Worm (Caenorhabditis elegans) whole organism, L2 larva: ENCODE results near the gene F44E2.9.

Experiments
- C34F6.9 ChIP-seq: fragments of 150-350 bp; optimal IDR thresholded peaks from 2 replicates; lab custom pipeline; 2014; ENCODE audit warnings: missing biosample characterization, missing genetic modification characterization
- F13H6.1 ChIP-seq: sonication (generic microtip); optimal IDR thresholded peaks from 2 replicates; lab custom pipeline; 2016; ENCODE audit warnings: missing genetic modification characterization, missing compliant biosample characterization
- R02D3.7 ChIP-seq: fragments of 150-350 bp; optimal IDR thresholded peaks from 2 replicates; lab custom pipeline; 2014; ENCODE audit warnings: missing biosample characterization, missing genetic modification characterization
- Y55F3AM.14 ChIP-seq: fragments of 200-800 bp; sonication (Bioruptor generic); optimal IDR thresholded peaks from 2 replicates; lab custom pipeline; 2018; ENCODE audit warnings: mild to moderate bottlenecking, missing genetic modification characterization, missing compliant biosample characterization
- ZK546.5 ChIP-seq: sonication (generic microtip); optimal IDR thresholded peaks from 2 replicates; lab custom pipeline; 2017; ENCODE audit warnings: missing biosample characterization, missing genetic modification characterization
- alr-1 ChIP-seq: fragments of 150-350 bp; optimal IDR thresholded peaks from 2 replicates; lab custom pipeline; 2014; ENCODE audit warnings: missing biosample characterization, missing genetic modification characterization
- aly-2 ChIP-seq: fragments of 150-350 bp; optimal IDR thresholded peaks from 2 replicates; lab custom pipeline; 2014; ENCODE audit warnings: missing biosample characterization, missing genetic modification characterization
- ama-1 ChIP-seq: fragments of 150-350 bp; optimal IDR thresholded peaks from 2 replicates; lab custom pipeline; 2018; ENCODE audit warnings: inconsistent platforms
- blmp-1 ChIP-seq: sonication (generic microtip); optimal IDR thresholded peaks from 2 replicates; lab custom pipeline; 2017; ENCODE audit warnings: missing genetic modification characterization, mild to moderate bottlenecking, missing compliant biosample characterization, antibody characterized with exemption, moderate library complexity; ENCODE audit not compliant: insufficient read depth
- ceh-16 ChIP-seq: fragments of 150-350 bp; optimal IDR thresholded peaks from 2 replicates; lab custom pipeline; 2014; ENCODE audit warnings: missing biosample characterization, missing genetic modification characterization
- ceh-82 ChIP-seq: fragments of 150-350 bp; optimal IDR thresholded peaks from 2 replicates; lab custom pipeline; 2014; ENCODE audit warnings: missing biosample characterization, missing genetic modification characterization
- crh-2 ChIP-seq: sonication (generic microtip); optimal IDR thresholded peaks from 2 replicates; lab custom pipeline; 2017; ENCODE audit warnings: missing biosample characterization, missing genetic modification characterization
- dmd-4 ChIP-seq: sonication (generic microtip); optimal IDR thresholded peaks from 2 replicates; lab custom pipeline; 2017; ENCODE audit warnings: missing biosample characterization, missing genetic modification characterization
- egl-27 ChIP-seq: sonication (generic microtip); optimal IDR thresholded peaks from 3 replicates; lab custom pipeline; 2017; ENCODE audit warnings: missing biosample characterization, missing genetic modification reagents, missing genetic modification characterization
- elt-1 ChIP-seq: fragments of 150-350 bp; optimal IDR thresholded peaks from 2 replicates; lab custom pipeline; 2014; ENCODE audit warnings: missing biosample characterization, missing genetic modification characterization
- elt-3 ChIP-seq: sonication (generic microtip); optimal IDR thresholded peaks from 2 replicates; lab custom pipeline; 2017; ENCODE audit warnings: missing biosample characterization, missing genetic modification characterization
- fos-1 ChIP-seq: fragments of 150-350 bp; optimal IDR thresholded peaks from 2 replicates; lab custom pipeline; 2014; ENCODE audit warnings: missing biosample characterization, missing genetic modification characterization
- gmeb-1 ChIP-seq: fragments of 150-350 bp; optimal IDR thresholded peaks from 2 replicates; lab custom pipeline; 2014; ENCODE audit warnings: missing biosample characterization, missing genetic modification characterization
- lin-11 ChIP-seq: fragments of 150-350 bp; sonication (generic microtip); optimal IDR thresholded peaks from 2 replicates; lab custom pipeline; 2014; ENCODE audit warnings: missing biosample characterization, missing genetic modification characterization, inconsistent platforms, mixed read lengths
- lin-13 ChIP-seq: fragments of 150-350 bp; optimal IDR thresholded peaks from 2 replicates; lab custom pipeline; 2014; ENCODE audit warnings: missing biosample characterization, missing genetic modification reagents, missing genetic modification characterization
- lin-39 ChIP-seq: fragments of 150-350 bp; optimal IDR thresholded peaks from 2 replicates; lab custom pipeline; 2014; ENCODE audit warnings: missing biosample characterization, missing genetic modification reagents, missing genetic modification characterization
- lsy-2 ChIP-seq, 2 experiments: fragments of 150-350 bp in 1 of 2; sonication (generic microtip) in 1 of 2; optimal IDR thresholded peaks; 2 replicates each; lab custom pipeline; 2014 to 2017; ENCODE audit warnings: missing biosample characterization in 2 of 2, missing genetic modification characterization in 2 of 2
- mab-5 ChIP-seq: fragments of 150-350 bp; optimal IDR thresholded peaks from 2 replicates; lab custom pipeline; 2014; ENCODE audit warnings: missing biosample characterization, missing genetic modification characterization
- mbf-1 ChIP-seq: sonication (generic microtip); optimal IDR thresholded peaks from 2 replicates; lab custom pipeline; 2017; ENCODE audit warnings: missing biosample characterization, missing genetic modification characterization
- mdl-1 ChIP-seq, 2 experiments: fragments of 150-350 bp in 1 of 2; sonication (generic microtip) in 1 of 2; optimal IDR thresholded peaks; 2 replicates each; lab custom pipeline; 2017; ENCODE audit warnings: missing biosample characterization in 2 of 2, missing genetic modification characterization in 2 of 2
- nhr-10 ChIP-seq: sonication (generic microtip); optimal IDR thresholded peaks from 2 replicates; lab custom pipeline; 2017; ENCODE audit warnings: missing biosample characterization, missing genetic modification characterization
- nhr-11 ChIP-seq: fragments of 150-350 bp; optimal IDR thresholded peaks from 2 replicates; lab custom pipeline; 2014; ENCODE audit warnings: missing biosample characterization, missing genetic modification characterization
- nhr-12 ChIP-seq: fragments of 150-350 bp; optimal IDR thresholded peaks from 2 replicates; lab custom pipeline; 2014; ENCODE audit warnings: missing biosample characterization, missing genetic modification characterization
- nhr-129 ChIP-seq: fragments of 150-350 bp; optimal IDR thresholded peaks from 2 replicates; lab custom pipeline; 2014; ENCODE audit warnings: missing biosample characterization, missing genetic modification characterization
- nhr-21 ChIP-seq: fragments of 150-350 bp; optimal IDR thresholded peaks from 2 replicates; lab custom pipeline; 2014; ENCODE audit warnings: missing biosample characterization, missing genetic modification characterization
- nhr-23 ChIP-seq: fragments of 150-350 bp; optimal IDR thresholded peaks from 2 replicates; lab custom pipeline; 2014; ENCODE audit warnings: missing biosample characterization, missing genetic modification reagents, missing genetic modification characterization
- nhr-237 ChIP-seq: fragments of 150-350 bp; optimal IDR thresholded peaks from 2 replicates; lab custom pipeline; 2014; ENCODE audit warnings: missing biosample characterization, missing genetic modification characterization
- nhr-25 ChIP-seq: fragments of 150-350 bp; sonication (generic microtip); optimal IDR thresholded peaks from 3 replicates; lab custom pipeline; 2014; ENCODE audit warnings: missing biosample characterization, missing genetic modification characterization
- nhr-6 ChIP-seq: fragments of 150-350 bp; optimal IDR thresholded peaks from 2 replicates; lab custom pipeline; 2014; ENCODE audit warnings: missing biosample characterization, missing genetic modification characterization
- nhr-77 ChIP-seq: fragments of 150-350 bp; optimal IDR thresholded peaks from 2 replicates; lab custom pipeline; 2014; ENCODE audit warnings: missing biosample characterization, missing genetic modification characterization
- peb-1 ChIP-seq: fragments of 150-350 bp; optimal IDR thresholded peaks from 2 replicates; lab custom pipeline; 2014; ENCODE audit warnings: missing biosample characterization, missing genetic modification characterization
- sem-4 ChIP-seq: fragments of 150-350 bp; optimal IDR thresholded peaks from 2 replicates; lab custom pipeline; 2014; ENCODE audit warnings: missing biosample characterization, missing genetic modification reagents, missing genetic modification characterization
- skn-1 ChIP-seq: sonication (generic microtip); optimal IDR thresholded peaks from 2 replicates; lab custom pipeline; 2017; ENCODE audit warnings: missing biosample characterization, missing genetic modification characterization
- sma-3 ChIP-seq: sonication (generic microtip); optimal IDR thresholded peaks from 2 replicates; lab custom pipeline; 2016; ENCODE audit warnings: missing genetic modification reagents, missing genetic modification characterization, missing compliant biosample characterization
- sma-9 ChIP-seq, 2 experiments: fragments of 150-350 bp in 1 of 2; sonication (generic microtip) in 1 of 2; optimal IDR thresholded peaks; 2 replicates each; lab custom pipeline; 2014 to 2016; ENCODE audit warnings: missing genetic modification characterization in 2 of 2, mild to moderate bottlenecking in 1 of 2, missing biosample characterization in 1 of 2, missing compliant biosample characterization in 1 of 2, missing genetic modification reagents in 1 of 2, moderate library complexity in 1 of 2
- snpc-4 ChIP-seq: fragments of 150-350 bp; optimal IDR thresholded peaks from 2 replicates; lab custom pipeline; 2014; ENCODE audit warnings: missing biosample characterization, missing genetic modification characterization
- unc-39 ChIP-seq: fragments of 150-350 bp; optimal IDR thresholded peaks from 2 replicates; lab custom pipeline; 2014; ENCODE audit warnings: missing biosample characterization, missing genetic modification characterization
- unc-55 ChIP-seq: fragments of 150-350 bp; sonication (generic microtip); optimal IDR thresholded peaks from 3 replicates; lab custom pipeline; 2014; ENCODE audit warnings: missing biosample characterization, missing genetic modification reagents, missing genetic modification characterization
- unc-62 ChIP-seq: fragments of 150-350 bp; optimal IDR thresholded peaks from 2 replicates; lab custom pipeline; 2014; ENCODE audit warnings: missing biosample characterization, missing genetic modification reagents, missing genetic modification characterization
- zag-1 ChIP-seq: fragments of 150-350 bp; optimal IDR thresholded peaks from 2 replicates; lab custom pipeline; 2014; ENCODE audit warnings: missing biosample characterization, missing genetic modification characterization
- ztf-1 ChIP-seq: fragments of 200-800 bp; sonication (Bioruptor generic); conservative IDR thresholded peaks from 2 replicates; pipeline ENCODE4 v1.3.6; 2022; ENCODE audit warnings: missing genetic modification characterization, missing compliant biosample characterization
- ztf-11 ChIP-seq: sonication (generic microtip); optimal IDR thresholded peaks from 2 replicates; lab custom pipeline; 2017; ENCODE audit warnings: missing biosample characterization, missing genetic modification characterization
- ztf-4 ChIP-seq: fragments of 150-350 bp; optimal IDR thresholded peaks from 2 replicates; lab custom pipeline; 2014; ENCODE audit warnings: missing biosample characterization, missing genetic modification characterization

F44E2.9 gene

DNA sequence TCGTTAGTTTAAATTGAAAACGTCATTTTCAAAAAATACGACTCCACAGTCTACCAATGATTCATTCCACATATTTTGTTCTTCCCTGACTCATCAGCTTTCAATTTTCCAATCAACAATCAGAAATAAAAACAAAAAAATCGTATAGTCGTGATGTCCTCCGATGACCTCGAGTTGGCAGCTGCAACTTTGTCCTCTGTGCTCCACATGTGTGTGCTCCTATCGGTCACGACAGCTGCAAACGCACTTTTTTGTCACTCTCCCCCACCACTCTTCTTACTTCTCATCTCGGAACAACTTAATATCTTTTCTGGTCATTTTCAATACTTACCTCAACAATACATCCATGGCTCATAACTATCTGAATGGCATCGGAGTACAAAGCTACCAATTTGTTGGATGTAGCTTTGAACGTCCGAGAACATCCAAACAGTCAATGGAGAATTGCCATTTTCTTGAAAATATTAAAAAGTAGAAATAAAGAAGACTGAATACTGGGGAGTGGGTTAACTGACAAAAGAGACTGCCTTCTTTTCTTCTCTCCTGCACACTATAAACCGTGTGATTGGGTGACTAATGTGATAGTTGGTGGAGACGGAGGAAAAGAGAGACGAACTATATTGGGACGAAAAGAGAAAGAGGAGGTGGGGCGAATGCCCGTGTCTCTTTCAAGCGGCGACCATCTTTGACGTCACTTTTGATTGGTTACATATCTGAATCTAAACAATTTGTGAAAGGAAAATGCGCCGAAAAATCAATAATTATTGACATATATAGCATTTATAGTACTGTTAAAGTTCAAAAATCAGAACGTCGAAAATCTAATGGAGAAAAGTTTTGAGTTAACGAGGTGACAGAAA is 16.9 kb upstream of the F44E2.9 start:
- TF ChIP-seq mdl-1 (tag; optimal IDR thresholded peaks at IDR 0.05; lab: Kevin White, UChicago) (no peak), nhr-21 (tag; lab: Kevin White, UChicago) (no peak), nhr-10 (tag; lab: Kevin White, UChicago) (no peak), crh-2 (tag; lab: Kevin White, UChicago) (peak; percentile 58), elt-3 (tag; lab: Kevin White, UChicago) (no peak), lsy-2 (tag; optimal IDR thresholded peaks at IDR 0.05; lab: Kevin White, UChicago) (peak in 1 of 2 experiments; percentile 32), unc-39 (tag; lab: Kevin White, UChicago) (no peak), unc-55 (GFP tag; lab: Kevin White, UChicago) (no peak), ceh-16 (tag; lab: Kevin White, UChicago) (no peak), nhr-23 (tag; lab: Kevin White, UChicago) (no peak), ama-1 (lab: Kevin White, UChicago) (peak; percentile 87), R02D3.7 (tag; lab: Kevin White, UChicago) (no peak), elt-1 (no peak), ZK546.5 (tag; lab: Kevin White, UChicago) (no peak), unc-62 (GFP tag; lab: Kevin White, UChicago) (no peak), ceh-82 (tag; lab: Kevin White, UChicago) (no peak), lin-39 (tag; lab: Kevin White, UChicago) (no peak), skn-1 (tag; lab: Kevin White, UChicago) (no peak), blmp-1 (peak; percentile 68), nhr-25 (peak; percentile 43), F13H6.1 (peak; percentile 8), nhr-12 (tag; lab: Kevin White, UChicago) (no peak), egl-27 (no peak), nhr-11 (tag; lab: Kevin White, UChicago) (no peak), sma-3 (GFP tag; lab: Kevin White, UChicago) (peak; percentile 64), ztf-11 (tag; lab: Kevin White, UChicago) (no peak), peb-1 (tag; lab: Kevin White, UChicago) (no peak), nhr-129 (tag; lab: Kevin White, UChicago) (peak; percentile 16), sma-9 (GFP tag; optimal IDR thresholded peaks at IDR 0.05; lab: Kevin White, UChicago) (peak; percentile 44), sma-9 (tag; optimal IDR thresholded peaks at IDR 0.05; lab: Kevin White, UChicago) (no peak), nhr-77 (tag; lab: Kevin White, UChicago) (no peak), alr-1 (tag; lab: Kevin White, UChicago) (no peak), C34F6.9 (no peak), mab-5 (tag; lab: Kevin White, UChicago) (no peak), ztf-4 (tag; lab: Kevin White, UChicago) (no peak), dmd-4 (tag; lab: Kevin White, UChicago) (no peak), zag-1 (tag; lab: Kevin White, UChicago) (no peak), nhr-237 (tag; lab: Kevin White, UChicago) (no peak), snpc-4 (tag; lab: Kevin White, UChicago) (no peak), mbf-1 (tag; lab: Kevin White, UChicago) (no peak), lin-13 (GFP tag; lab: Kevin White, UChicago) (peak; percentile 23), lin-11 (no peak), Y55F3AM.14 (GFP tag; lab: Kevin White, UChicago) (no peak), nhr-6 (no peak), sem-4 (tag; lab: Kevin White, UChicago) (no peak), aly-2 (no peak), fos-1 (tag; lab: Kevin White, UChicago) (peak; percentile 65), ztf-1 (GFP tag; lab: Robert Waterston, UW) (no peak), gmeb-1 (tag; lab: Kevin White, UChicago) (no peak)
